Worm (Caenorhabditis elegans): ENCODE data around the gene sir-2.1.

sir-2.1 gene

ce11 chrIV:10394858-10395257 is 28.8 kb upstream of the sir-2.1 start, which contains the start of gene R10H10.4:
Gene R10H10.4, minus strand, starts transcription at chrIV:10394958.
- TF ChIP-seq ZK546.5 (tag; optimal IDR thresholded peaks at IDR 0.05), result no peak
- TF ChIP-seq nhr-6 (tag; optimal IDR thresholded peaks at IDR 0.05), result no peak
- no peak for TF ChIP-seq ceh-44 (GFP tag; IDR thresholded peaks at IDR 0.05)
- TF ChIP-seq ces-1 (GFP tag; optimal IDR thresholded peaks at IDR 0.05), result no peak
- TF ChIP-seq ctbp-1 (GFP tag; IDR thresholded peaks at IDR 0.05), result no peak
- no peak for TF ChIP-seq Y105C5A.15 (GFP tag; IDR thresholded peaks at IDR 0.05)
- TF ChIP-seq vab-7 (GFP tag; IDR thresholded peaks at IDR 0.05), result no peak
- no peak for TF ChIP-seq tra-1 (GFP tag; IDR thresholded peaks at IDR 0.05)
- TF ChIP-seq sdz-12 (GFP tag; optimal IDR thresholded peaks at IDR 0.05), result no peak
- TF ChIP-seq madf-9 (GFP tag; conservative IDR thresholded peaks at IDR 0.05), result no peak
- no peak for TF ChIP-seq nhr-42 (GFP tag; IDR thresholded peaks at IDR 0.05)
- no peak for TF ChIP-seq gei-8 (GFP tag; optimal IDR thresholded peaks at IDR 0.05)
- no peak for TF ChIP-seq nhr-77 (tag; optimal IDR thresholded peaks at IDR 0.05)
- no peak for TF ChIP-seq hif-1 (tag; optimal IDR thresholded peaks at IDR 0.05)
- no peak for TF ChIP-seq nhr-48 (tag; optimal IDR thresholded peaks at IDR 0.05)
- TF ChIP-seq egl-43 (GFP tag; IDR thresholded peaks at IDR 0.05), result no peak
- no peak for TF ChIP-seq F44E2.7 (GFP tag; IDR thresholded peaks at IDR 0.05)
- no peak for TF ChIP-seq ceh-82 (tag; optimal IDR thresholded peaks at IDR 0.05)

ce11 chrIV:10391827-10392226 is 25.8 kb upstream of the sir-2.1 start, which contains the start of gene spe-26:
Gene spe-26, minus strand, starts transcription at chrIV:10391927.
- TF ChIP-seq unc-62 (GFP tag; optimal IDR thresholded peaks at IDR 0.05 in 1 of 2), result peak in 1 of 2 experiments; percentile 24
- TF ChIP-seq unc-62 (tag; optimal IDR thresholded peaks at IDR 0.05), result no peak
- no peak for TF ChIP-seq php-3 (GFP tag; IDR thresholded peaks at IDR 0.05)

- peak; percentile 97 for TF ChIP-seq pqm-1 (tag; optimal IDR thresholded peaks at IDR 0.05)
- peak; percentile 50 for TF ChIP-seq dve-1 (tag; optimal IDR thresholded peaks at IDR 0.05; ENCODE audit: insufficient read depth)
- peak; percentile 12 for TF ChIP-seq aha-1 (tag)
- peak; percentile 69 for TF ChIP-seq nhr-28 (tag; optimal IDR thresholded peaks at IDR 0.05)
- TF ChIP-seq fos-1 (tag; optimal IDR thresholded peaks at IDR 0.05), result no peak
- peak; percentile 78 for TF ChIP-seq nhr-77 (tag; optimal IDR thresholded peaks at IDR 0.05)
- TF ChIP-seq dmd-9 (GFP tag; IDR thresholded peaks at IDR 0.05), result no peak
- no peak for TF ChIP-seq snpc-4 (tag; optimal IDR thresholded peaks at IDR 0.05)
- peak; percentile 22 for TF ChIP-seq hlh-11 (tag; optimal IDR thresholded peaks at IDR 0.05)
- TF ChIP-seq daf-16 (GFP tag; optimal IDR thresholded peaks at IDR 0.05), result no peak
- peak; percentile 26 for TF ChIP-seq daf-16 (tag; optimal IDR thresholded peaks at IDR 0.05)
- TF ChIP-seq lin-1 (GFP tag; IDR thresholded peaks at IDR 0.05), result no peak
- peak; percentile 60 for TF ChIP-seq dmd-6 (GFP tag; IDR thresholded peaks at IDR 0.05)
- TF ChIP-seq Y5F2A.4 (GFP tag; optimal IDR thresholded peaks at IDR 0.05), result no peak
Measured at ce11 chrIV:10388263-10388662, 22.2 kb upstream of the sir-2.1 start, which contains the start of gene R10H10.3. Gene R10H10.3, plus strand, starts transcription at chrIV:10388505.

- TF ChIP-seq F49E8.2 (tag; optimal IDR thresholded peaks at IDR 0.05; ENCODE audit: borderline replicate concordance) (peak; percentile 0), arid-1 (GFP tag; conservative IDR thresholded peaks at IDR 0.05) (0 out of 2 replicates have a peak, but pooled peaks have one; percentile 22), T26A8.4 (GFP tag; IDR thresholded peaks at IDR 0.05) (no peak)
Measured at ce11 chrIV:10387113-10387512, 21.1 kb upstream of the sir-2.1 start, which contains the start of gene nfu-1. Gene nfu-1, plus strand, starts transcription at chrIV:10387413.
